Worm (Caenorhabditis elegans) whole organism, young adult: Measurements from ENCODE around the gene ccz-1.
A peak's percentile ranks its signal among the peaks of the same experiment; 100 is the strongest.

Source experiments
- D2030.7 ChIP-seq: fragments of 200-800 bp; sonication (Bioruptor generic); IDR thresholded peaks from 2 replicates; pipeline ENCODE4 v1.3.6; 2022; ENCODE audit warnings: missing genetic modification reagents, missing genetic modification characterization, missing compliant biosample characterization
- F22D6.2 ChIP-seq: sonication (generic microtip); optimal IDR thresholded peaks from 2 replicates; lab custom pipeline; 2016; ENCODE audit warnings: mild to moderate bottlenecking, missing genetic modification characterization, missing compliant biosample characterization
- F33H1.4 ChIP-seq: fragments of 200-800 bp; sonication (Bioruptor generic); IDR thresholded peaks from 2 replicates; pipeline ENCODE4 v1.3.6; 2022; ENCODE audit warnings: missing genetic modification reagents, missing genetic modification characterization, missing compliant biosample characterization
- F55B11.4 ChIP-seq: sonication (generic microtip); optimal IDR thresholded peaks from 2 replicates; lab custom pipeline; 2016; ENCODE audit warnings: missing compliant biosample characterization, missing genetic modification characterization, borderline replicate concordance; ENCODE audit not compliant: insufficient read depth
- K11D2.4 ChIP-seq: fragments of 200-800 bp; sonication (Bioruptor generic); IDR thresholded peaks from 2 replicates; pipeline ENCODE4 v1.3.6; 2022; ENCODE audit warnings: missing genetic modification reagents, missing genetic modification characterization, missing compliant biosample characterization
- Y56A3A.18 ChIP-seq: fragments of 200-800 bp; sonication (Bioruptor generic); IDR thresholded peaks from 2 replicates; pipeline ENCODE4 v1.3.6; 2022; ENCODE audit warnings: missing genetic modification reagents, missing genetic modification characterization, missing compliant biosample characterization
- Y95B8A.8 ChIP-seq: fragments of 200-800 bp; sonication (Bioruptor generic); IDR thresholded peaks from 2 replicates; pipeline ENCODE4 v1.3.6; 2022; ENCODE audit warnings: missing genetic modification reagents, missing genetic modification characterization, missing compliant biosample characterization
- ZK185.1 ChIP-seq: sonication (generic microtip); optimal IDR thresholded peaks from 2 replicates; lab custom pipeline; 2016; ENCODE audit warnings: mild to moderate bottlenecking, missing genetic modification characterization, missing compliant biosample characterization; ENCODE audit not compliant: poor library complexity, severe bottlenecking
- aptf-2 ChIP-seq: fragments of 200-800 bp; sonication (Bioruptor generic); conservative IDR thresholded peaks from 2 replicates; pipeline ENCODE4 v1.3.6; 2022; ENCODE audit warnings: missing genetic modification reagents, missing genetic modification characterization, missing compliant biosample characterization
- atf-7 ChIP-seq: sonication (generic microtip); optimal IDR thresholded peaks from 2 replicates; lab custom pipeline; 2017; ENCODE audit warnings: mild to moderate bottlenecking, missing genetic modification characterization, missing compliant biosample characterization
- ceh-40 ChIP-seq: fragments of 200-800 bp; sonication (Bioruptor generic); IDR thresholded peaks from 2 replicates; pipeline ENCODE4 v1.3.6; 2022; ENCODE audit warnings: missing genetic modification characterization, missing compliant biosample characterization
- ceh-58 ChIP-seq: fragments of 200-800 bp; sonication (Bioruptor generic); IDR thresholded peaks from 2 replicates; pipeline ENCODE4 v1.3.6; 2022; ENCODE audit warnings: missing genetic modification characterization, missing compliant biosample characterization
- dpff-1 ChIP-seq: sonication (generic microtip); optimal IDR thresholded peaks from 2 replicates; lab custom pipeline; 2017; ENCODE audit warnings: mild to moderate bottlenecking, missing genetic modification characterization, missing compliant biosample characterization
- efl-1 ChIP-seq: fragments of 150-350 bp; optimal IDR thresholded peaks from 2 replicates; lab custom pipeline; 2014; ENCODE audit warnings: missing biosample characterization, missing genetic modification reagents, missing genetic modification characterization
- egl-18 ChIP-seq: fragments of 200-800 bp; sonication (Bioruptor generic); IDR thresholded peaks from 2 replicates; pipeline ENCODE4 v1.3.6; 2022; ENCODE audit warnings: missing genetic modification reagents, missing genetic modification characterization, missing compliant biosample characterization
- ets-4 ChIP-seq: fragments of 200-800 bp; sonication (Bioruptor generic); optimal IDR thresholded peaks from 2 replicates; lab custom pipeline; 2018; ENCODE audit warnings: mild to moderate bottlenecking, missing genetic modification characterization, missing compliant biosample characterization
- fkh-3 ChIP-seq: sonication (generic microtip); optimal IDR thresholded peaks from 2 replicates; lab custom pipeline; 2016; ENCODE audit warnings: mild to moderate bottlenecking, missing genetic modification characterization, missing compliant biosample characterization
- him-1 ChIP-seq: sonication (generic microtip); optimal IDR thresholded peaks from 2 replicates; lab custom pipeline; 2016; ENCODE audit warnings: missing genotype, missing genetic modification reagents, missing genetic modification characterization, missing compliant biosample characterization
- hmg-20 ChIP-seq: fragments of 200-800 bp; sonication (Bioruptor generic); IDR thresholded peaks from 2 replicates; pipeline ENCODE4 v1.3.6; 2022; ENCODE audit warnings: missing genetic modification reagents, missing genetic modification characterization, missing compliant biosample characterization
- hrde-1 ChIP-seq: sonication (generic microtip); optimal IDR thresholded peaks from 2 replicates; lab custom pipeline; 2016; ENCODE audit warnings: missing genetic modification characterization, mild to moderate bottlenecking, missing compliant biosample characterization, moderate library complexity, missing genotype, missing genetic modification reagents, borderline replicate concordance
- hsf-1 ChIP-seq: fragments of 200-800 bp; sonication (Bioruptor generic); IDR thresholded peaks from 2 replicates; pipeline ENCODE4 v1.3.6; 2022; ENCODE audit warnings: missing genetic modification reagents, missing genetic modification characterization, missing compliant biosample characterization
- let-526 ChIP-seq: fragments of 200-800 bp; sonication (Bioruptor generic); IDR thresholded peaks from 2 replicates; pipeline ENCODE4 v1.3.6; 2022; ENCODE audit warnings: missing genetic modification reagents, missing genetic modification characterization, missing compliant biosample characterization
- lin-26 ChIP-seq: fragments of 200-800 bp; sonication (Bioruptor generic); IDR thresholded peaks from 2 replicates; pipeline ENCODE4 v1.3.6; 2022; ENCODE audit warnings: missing genetic modification reagents, missing genetic modification characterization, missing compliant biosample characterization
- lin-40 ChIP-seq: sonication (generic microtip); optimal IDR thresholded peaks from 2 replicates; lab custom pipeline; 2016; ENCODE audit warnings: missing genetic modification characterization, mild to moderate bottlenecking, missing compliant biosample characterization, missing genotype, missing genetic modification reagents
- lin-54 ChIP-seq: fragments of 200-800 bp; sonication (Bioruptor generic); optimal IDR thresholded peaks from 2 replicates; lab custom pipeline; 2018; ENCODE audit warnings: mild to moderate bottlenecking, missing genetic modification characterization, missing compliant biosample characterization
- lsl-1 ChIP-seq: fragments of 200-800 bp; sonication (Bioruptor generic); optimal IDR thresholded peaks from 2 replicates; lab custom pipeline; 2018; ENCODE audit warnings: mild to moderate bottlenecking, missing genetic modification characterization, moderate library complexity, missing compliant biosample characterization
- madf-6 ChIP-seq: fragments of 200-800 bp; sonication (Bioruptor generic); IDR thresholded peaks from 2 replicates; pipeline ENCODE4 v1.3.6; 2022; ENCODE audit warnings: missing genetic modification reagents, missing genetic modification characterization, missing compliant biosample characterization
- madf-8 ChIP-seq: fragments of 200-800 bp; sonication (Bioruptor generic); conservative IDR thresholded peaks from 2 replicates; pipeline ENCODE4 v1.3.6; 2022; ENCODE audit warnings: missing genetic modification reagents, missing genetic modification characterization, missing compliant biosample characterization
- mcd-1 ChIP-seq: fragments of 200-800 bp; sonication (Bioruptor generic); IDR thresholded peaks from 2 replicates; pipeline ENCODE4 v1.3.6; 2022; ENCODE audit warnings: missing genetic modification reagents, missing genetic modification characterization, missing compliant biosample characterization
- mes-4 ChIP-seq: sonication (generic microtip); optimal IDR thresholded peaks from 2 replicates; lab custom pipeline; 2016; ENCODE audit warnings: missing genotype, missing genetic modification characterization, missing compliant biosample characterization
- nfyb-1 ChIP-seq: fragments of 200-800 bp; sonication (Bioruptor generic); IDR thresholded peaks from 2 replicates; pipeline ENCODE4 v1.3.6; 2022; ENCODE audit warnings: missing genetic modification reagents, missing genetic modification characterization, missing compliant biosample characterization
- nhr-90 ChIP-seq: sonication (generic microtip); optimal IDR thresholded peaks from 2 replicates; lab custom pipeline; 2016; ENCODE audit warnings: missing genotype, mild to moderate bottlenecking, missing genetic modification characterization, missing compliant biosample characterization
- pbrm-1 ChIP-seq: fragments of 200-800 bp; sonication (Bioruptor generic); IDR thresholded peaks from 2 replicates; pipeline ENCODE4 v1.3.6; 2022; ENCODE audit warnings: missing genetic modification reagents, missing genetic modification characterization, missing compliant biosample characterization
- pha-4 ChIP-seq: fragments of 150-350 bp; sonication (generic microtip); optimal IDR thresholded peaks from 2 replicates; lab custom pipeline; 2014; ENCODE audit warnings: missing biosample characterization, missing genetic modification reagents, missing genetic modification characterization
- rcor-1 ChIP-seq: fragments of 200-800 bp; sonication (Bioruptor generic); IDR thresholded peaks from 2 replicates; pipeline ENCODE4 v1.3.6; 2022; ENCODE audit warnings: missing genetic modification reagents, missing genetic modification characterization, missing compliant biosample characterization
- rec-8 ChIP-seq, 2 experiments: sonication (generic microtip); optimal IDR thresholded peaks; 2 replicates each; lab custom pipeline; 2016; ENCODE audit warnings: mild to moderate bottlenecking in 2 of 2, missing genetic modification characterization in 2 of 2, missing genetic modification reagents in 2 of 2, missing genotype in 2 of 2, missing biosample characterization in 1 of 2, missing compliant biosample characterization in 1 of 2, moderate library complexity in 1 of 2
- snpc-1.1 ChIP-seq: sonication (generic microtip); optimal IDR thresholded peaks from 2 replicates; lab custom pipeline; 2017; ENCODE audit warnings: missing genetic modification characterization, mild to moderate bottlenecking, missing compliant biosample characterization, antibody characterized with exemption, moderate library complexity, missing genotype, missing genetic modification reagents; ENCODE audit not compliant: insufficient read depth
- somi-1 ChIP-seq: fragments of 200-800 bp; sonication (Bioruptor generic); optimal IDR thresholded peaks from 2 replicates; lab custom pipeline; 2018; ENCODE audit warnings: mild to moderate bottlenecking, missing genetic modification characterization, missing compliant biosample characterization
- tbp1 ChIP-seq: fragments of 200-800 bp; sonication (Bioruptor generic); optimal IDR thresholded peaks from 2 replicates; lab custom pipeline; 2018; ENCODE audit warnings: mild to moderate bottlenecking, missing genetic modification characterization, missing compliant biosample characterization
- tbx-9 ChIP-seq: sonication (generic microtip); optimal IDR thresholded peaks from 2 replicates; lab custom pipeline; 2016; ENCODE audit warnings: borderline replicate concordance, missing genetic modification characterization, inconsistent platforms, missing compliant biosample characterization
- unc-130 ChIP-seq: sonication (generic microtip); optimal IDR thresholded peaks from 2 replicates; lab custom pipeline; 2016; ENCODE audit warnings: missing genetic modification reagents, missing genetic modification characterization, missing compliant biosample characterization
- unc-62 ChIP-seq: fragments of 150-350 bp; optimal IDR thresholded peaks from 2 replicates; lab custom pipeline; 2014; ENCODE audit warnings: missing biosample characterization, missing genetic modification reagents, missing genetic modification characterization
- xnd-1 ChIP-seq: sonication (generic microtip); optimal IDR thresholded peaks from 2 replicates; lab custom pipeline; 2016; ENCODE audit warnings: missing genotype, missing genetic modification reagents, missing genetic modification characterization, missing compliant biosample characterization
- zim-3 ChIP-seq: sonication (generic microtip); optimal IDR thresholded peaks from 2 replicates; lab custom pipeline; 2017; ENCODE audit warnings: mild to moderate bottlenecking, missing genetic modification characterization, moderate library complexity, missing compliant biosample characterization
- ztf-18 ChIP-seq: sonication (generic microtip); optimal IDR thresholded peaks from 2 replicates; lab custom pipeline; 2016; ENCODE audit warnings: missing genotype, mild to moderate bottlenecking, missing genetic modification characterization, missing compliant biosample characterization
- ztf-28 ChIP-seq: fragments of 200-800 bp; sonication (Bioruptor generic); IDR thresholded peaks from 2 replicates; pipeline ENCODE4 v1.3.6; 2022; ENCODE audit warnings: missing genetic modification reagents, missing genetic modification characterization, missing compliant biosample characterization

Gene ccz-1

ce11 chrV:13659219-13659618 is 19.5 kb upstream of the ccz-1 start:
- TF ChIP-seq ets-4 (GFP tag; lab: Kevin White, UChicago) (no peak), mes-4 (tag; lab: Kevin White, UChicago) (no peak), K11D2.4 (GFP tag; lab: Robert Waterston, UW) (no peak), Y56A3A.18 (GFP tag; lab: Robert Waterston, UW) (no peak), tbp1 (GFP tag; lab: Kevin White, UChicago) (peak; percentile 8), atf-7 (tag; lab: Kevin White, UChicago) (no peak)

ce11 chrV:13660115-13660514 is 18.6 kb upstream of the ccz-1 start:
- TF ChIP-seq him-1 (tag; lab: Kevin White, UChicago) = no peak
- TF ChIP-seq atf-7 (tag; lab: Kevin White, UChicago) = no peak
- TF ChIP-seq D2030.7 (GFP tag; lab: Robert Waterston, UW) = peak; percentile 42; the same call in 1 of the 2 replicates
- no peak for TF ChIP-seq ceh-40
- peak; percentile 90 for TF ChIP-seq lsl-1
- TF ChIP-seq hsf-1 = peak; percentile 16; the same call in 1 of the 2 replicates
- no peak for TF ChIP-seq let-526 (GFP tag; lab: Robert Waterston, UW)
- no peak for TF ChIP-seq egl-18
- TF ChIP-seq aptf-2 = no peak
- TF ChIP-seq F22D6.2 (tag; lab: Kevin White, UChicago) = no peak
- no peak for TF ChIP-seq hrde-1 (tag; lab: Kevin White, UChicago)
- no peak for TF ChIP-seq rec-8 (tag; optimal IDR thresholded peaks at IDR 0.05; lab: Kevin White, UChicago)
- no peak for TF ChIP-seq ceh-58
- peak; percentile 80 for TF ChIP-seq xnd-1 (tag; lab: Kevin White, UChicago)
- no peak for TF ChIP-seq unc-130 (GFP tag; lab: Kevin White, UChicago)
- TF ChIP-seq lin-26 = no peak
- TF ChIP-seq efl-1 (GFP tag; lab: Kevin White, UChicago) = no peak
- no peak for TF ChIP-seq tbx-9
- peak; percentile 88 for TF ChIP-seq madf-6 (GFP tag; lab: Robert Waterston, UW)
- peak; percentile 63 for TF ChIP-seq madf-8 (GFP tag; lab: Robert Waterston, UW)
- TF ChIP-seq fkh-3 (tag; lab: Kevin White, UChicago) = no peak
- TF ChIP-seq nhr-90 = no peak
- peak; percentile 37 for TF ChIP-seq lin-54 (GFP tag; lab: Kevin White, UChicago)
- TF ChIP-seq zim-3 (tag; lab: Kevin White, UChicago) = no peak
- no peak for TF ChIP-seq nfyb-1 (GFP tag; lab: Robert Waterston, UW)
- no peak for TF ChIP-seq lin-40 (tag; lab: Kevin White, UChicago)
- peak; percentile 88 for TF ChIP-seq F33H1.4 (GFP tag; lab: Robert Waterston, UW)

DNA sequence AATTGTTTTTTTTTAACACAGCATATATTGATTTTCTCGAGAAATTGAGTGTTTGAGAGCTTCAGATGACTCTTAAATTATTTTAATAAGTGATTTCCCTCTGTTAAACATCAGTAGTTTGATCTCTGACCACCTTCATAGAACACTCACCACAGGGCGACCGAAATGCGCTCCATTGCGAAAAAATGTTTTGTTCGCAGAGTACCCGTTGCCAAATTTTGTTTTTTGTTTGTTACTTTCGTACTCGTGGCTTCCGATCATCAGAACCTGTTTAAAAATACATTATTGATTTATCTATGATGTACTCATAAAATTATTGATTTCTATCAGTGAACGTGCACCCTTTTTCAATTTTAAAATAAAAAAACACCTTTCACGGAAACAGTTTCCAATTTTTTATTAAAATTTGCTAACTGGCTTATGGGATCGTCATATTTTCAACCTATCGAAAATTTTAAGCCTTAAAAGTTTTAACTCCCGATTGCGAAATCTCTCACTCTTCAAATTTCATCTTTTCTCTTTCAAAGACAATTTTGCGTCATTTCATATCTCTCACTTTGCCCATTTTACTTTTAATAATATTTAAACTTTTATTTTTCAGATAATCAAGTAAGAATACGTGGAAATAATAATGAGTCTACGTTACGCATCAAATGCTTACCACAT is 17.9 kb upstream of the ccz-1 start, which contains the start of gene letm-1:
letm-1 (plus strand) TSS at position 598 of the 666 bp plus-strand sequence.
- 0 out of 2 replicates have a peak, but pooled peaks have one; percentile 24 for TF ChIP-seq pbrm-1 (GFP tag; lab: Robert Waterston, UW)
- no peak for TF ChIP-seq ztf-28 (GFP tag; lab: Robert Waterston, UW)
- TF ChIP-seq rcor-1 (GFP tag; lab: Robert Waterston, UW) = no peak
- TF ChIP-seq snpc-1.1 = no peak
- no peak for TF ChIP-seq unc-62 (GFP tag; lab: Kevin White, UChicago)
- TF ChIP-seq zim-3 (tag; lab: Kevin White, UChicago) = no peak
- peak; percentile 15 for TF ChIP-seq ztf-18 (tag; lab: Kevin White, UChicago)
- no peak for TF ChIP-seq ZK185.1 (tag; lab: Kevin White, UChicago)
- TF ChIP-seq somi-1 (GFP tag; lab: Kevin White, UChicago) = no peak
- no peak for TF ChIP-seq pha-4 (tag; lab: Kevin White, UChicago)
- TF ChIP-seq Y95B8A.8 (GFP tag; lab: Robert Waterston, UW) = no peak
- no peak for TF ChIP-seq F55B11.4 (tag; lab: Kevin White, UChicago)
- no peak for TF ChIP-seq hmg-20 (GFP tag; lab: Robert Waterston, UW)
- peak; percentile 14; the same call in 1 of the 2 replicates for TF ChIP-seq mcd-1 (GFP tag; lab: Robert Waterston, UW)
- no peak for TF ChIP-seq ceh-40
- no peak for TF ChIP-seq dpff-1 (tag; lab: Kevin White, UChicago)
- no peak for TF ChIP-seq tbx-9
